Fruit fly (Drosophila melanogaster): Measurements from ENCODE around the gene CG14316.

CG14316 gene

dm6 chr3R:18103196-18103809, 48.6 kb upstream of the CG14316 start (continued):
- TF ChIP-seq emc (GFP tag; optimal IDR thresholded peaks at IDR 0.05) = no peak
- peak; percentile 64 for TF ChIP-seq sd (tag; optimal IDR thresholded peaks at IDR 0.05)
- TF ChIP-seq lbe (GFP tag; optimal IDR thresholded peaks at IDR 0.05) = no peak

dm6 chr3R:18104261-18104792, 47.6 kb upstream of the CG14316 start:
- TF ChIP-seq CG4707 (GFP tag; optimal IDR thresholded peaks at IDR 0.05) = peak; percentile 61
- TF ChIP-seq Ets65A (GFP tag) = peak; percentile 38
- 0 out of 3 replicates have a peak, but pooled peaks have one; percentile 16 for TF ChIP-seq tgo (GFP tag; IDR thresholded peaks at IDR 0.05)
- peak; percentile 26 for TF ChIP-seq sqz (GFP tag; optimal IDR thresholded peaks at IDR 0.05)
- peak; percentile 66 for TF ChIP-seq sr (GFP tag; IDR thresholded peaks at IDR 0.05)
- TF ChIP-seq oc (tag; optimal IDR thresholded peaks at IDR 0.05) = peak; percentile 66
- TF ChIP-seq Xrp1 (GFP tag; IDR thresholded peaks at IDR 0.05) = 0 out of 2 replicates have a peak, but pooled peaks have one; percentile 4
- no peak for TF ChIP-seq NfI (GFP tag; optimal IDR thresholded peaks at IDR 0.05)
- no peak for TF ChIP-seq ATbp (GFP tag; optimal IDR thresholded peaks at IDR 0.05)
- no peak for TF ChIP-seq mam (GFP tag; optimal IDR thresholded peaks at IDR 0.05)
- peak; percentile 33; the same call in 1 of the 3 replicates for TF ChIP-seq row (GFP tag; IDR thresholded peaks at IDR 0.05)
- peak; percentile 58 for TF ChIP-seq Drgx (GFP tag; IDR thresholded peaks at IDR 0.05)
- TF ChIP-seq CG12071 (GFP tag; optimal IDR thresholded peaks at IDR 0.05) = no peak
- no peak for TF ChIP-seq Nf-YC (tag; optimal IDR thresholded peaks at IDR 0.05)

DNA sequence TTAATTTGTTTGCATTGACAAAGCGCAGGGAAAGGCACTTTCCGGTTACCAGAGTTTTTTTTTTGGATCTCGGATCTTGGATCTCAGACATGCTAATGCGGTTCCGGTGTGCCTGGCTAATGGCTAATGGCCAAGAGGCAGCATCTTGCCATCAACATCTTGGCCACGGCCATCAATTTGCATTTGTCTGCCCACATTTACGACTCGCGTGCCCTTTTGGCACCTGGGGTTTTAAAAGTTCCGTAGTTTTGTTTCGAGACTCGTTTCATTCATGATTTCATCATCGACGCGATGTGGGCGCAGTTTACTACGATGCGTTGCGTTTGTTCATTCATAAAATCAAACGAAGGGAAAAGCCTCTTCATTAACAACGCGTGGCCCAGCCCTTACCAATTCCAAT, 45.8 kb upstream of the CG14316 start:
- TF ChIP-seq maf-S (GFP tag; optimal IDR thresholded peaks at IDR 0.05) (no peak), zfh2 (GFP tag; optimal IDR thresholded peaks at IDR 0.05) (no peak), abd-A (tag; optimal IDR thresholded peaks at IDR 0.05) (peak; percentile 64), Hr78 (GFP tag; optimal IDR thresholded peaks at IDR 0.05) (peak in 1 of 2 experiments; percentile 17), GATAe (GFP tag; conservative IDR thresholded peaks at IDR 0.05) (no peak), Oaz (GFP tag; IDR thresholded peaks at IDR 0.05) (no peak), pros (GFP tag; optimal IDR thresholded peaks at IDR 0.05) (peak; percentile 31), sr (GFP tag; IDR thresholded peaks at IDR 0.05) (peak; percentile 87), pho (GFP tag; optimal IDR thresholded peaks at IDR 0.05) (no peak), vvl (GFP tag; IDR thresholded peaks at IDR 0.05) (0 out of 2 replicates have a peak, but pooled peaks have one; percentile 33), Eip74EF (GFP tag; optimal IDR thresholded peaks at IDR 0.05) (peak in 1 of 2 experiments; percentile 31), CG32772 (GFP tag; IDR thresholded peaks at IDR 0.05) (0 out of 2 replicates have a peak, but pooled peaks have one; percentile 9)

DNA sequence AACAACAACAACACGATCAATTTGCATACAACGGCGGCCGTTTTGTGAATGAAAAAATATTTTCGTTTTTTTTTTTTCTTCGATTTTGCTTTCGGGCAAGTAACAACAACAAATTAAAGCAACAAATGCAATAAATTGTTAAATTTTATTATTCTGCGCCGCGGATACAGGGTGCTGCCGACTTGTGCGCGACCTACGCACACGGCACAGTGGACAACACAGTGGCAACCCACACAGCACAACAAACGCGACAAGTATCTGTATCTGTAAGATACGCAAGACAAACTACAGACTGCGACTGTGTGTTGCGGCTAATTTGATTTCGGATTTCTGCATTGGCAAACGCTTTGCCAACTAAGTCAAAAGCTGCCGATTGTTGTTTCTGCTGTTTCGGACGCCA, 44.3 kb upstream of the CG14316 start:
- no peak for TF ChIP-seq Camta (GFP tag; optimal IDR thresholded peaks at IDR 0.05)
- TF ChIP-seq bigmax (GFP tag; optimal IDR thresholded peaks at IDR 0.05) = no peak
- no peak for TF ChIP-seq BEAF-32 (GFP tag; optimal IDR thresholded peaks at IDR 0.05)
- peak; percentile 47; the same call in 1 of the 2 replicates for TF ChIP-seq CG4360 (GFP tag; IDR thresholded peaks at IDR 0.05)
- no peak for TF ChIP-seq CoRest (tag; optimal IDR thresholded peaks at IDR 0.05)
- no peak for TF ChIP-seq CG18619 (GFP tag; optimal IDR thresholded peaks at IDR 0.05)
- TF ChIP-seq gcm (GFP tag; optimal IDR thresholded peaks at IDR 0.05) = no peak
- TF ChIP-seq row (GFP tag; IDR thresholded peaks at IDR 0.05) = no peak
- TF ChIP-seq tll (GFP tag; optimal IDR thresholded peaks at IDR 0.05) = no peak
- TF ChIP-seq CG15269 (tag; optimal IDR thresholded peaks at IDR 0.05) = no peak
- no peak for TF ChIP-seq CG7357 (GFP tag; IDR thresholded peaks at IDR 0.05)
- TF ChIP-seq CG5953 (GFP tag; IDR thresholded peaks at IDR 0.05) = no peak
- peak; percentile 99 for TF ChIP-seq sr (GFP tag; IDR thresholded peaks at IDR 0.05)
- no peak for TF ChIP-seq CG11093 (GFP tag; IDR thresholded peaks at IDR 0.05)
- peak; percentile 54 for TF ChIP-seq CG10366 (GFP tag; IDR thresholded peaks at IDR 0.05)
- no peak for TF ChIP-seq Ets97D (GFP tag; optimal IDR thresholded peaks at IDR 0.05)
- no peak for TF ChIP-seq CG4707 (GFP tag; optimal IDR thresholded peaks at IDR 0.05)
- TF ChIP-seq chinmo (GFP tag; IDR thresholded peaks at IDR 0.05; ENCODE audit: partially characterized antibody) = 0 out of 4 replicates have a peak, but pooled peaks have one; percentile 46

Measured in whole organism, embryonic.